Fruit fly (Drosophila melanogaster): Measurements from ENCODE around the gene Tak1.
"Not testable (repeated sequence)": the region's sequence is repeated elsewhere in the genome, so short reads cannot be mapped to it uniquely, and the experiment has no call there.

Gene Tak1

dm6 chrX:20524754-20525236, at the start of gene Tak1:
Gene Tak1, minus strand, starts transcription at chrX:20524928.
- 0 out of 3 replicates have a peak, but pooled peaks have one; percentile 48 for TF ChIP-seq CG4496 (GFP tag; IDR thresholded peaks at IDR 0.05)
- TF ChIP-seq fd96Ca (GFP tag; IDR thresholded peaks at IDR 0.05) = no peak

dm6 chrX:20573982-20574381, 49.3 kb upstream of the Tak1 start, which contains the start of gene CG42580:
Gene CG42580, plus strand, starts transcription at chrX:20574282.
- TF ChIP-seq fd96Ca (GFP tag; IDR thresholded peaks at IDR 0.05); CG14655 (GFP tag; optimal IDR thresholded peaks at IDR 0.05); Snoo (tag; optimal IDR thresholded peaks at IDR 0.05): not testable (repeated sequence)

- no peak for TF ChIP-seq EcR (GFP tag; optimal IDR thresholded peaks at IDR 0.05)
- TF ChIP-seq CG14655 (GFP tag; optimal IDR thresholded peaks at IDR 0.05) = peak; percentile 6
Observed at dm6 chrX:20559582-20559981, 34.9 kb upstream of the Tak1 start.

- TF ChIP-seq CG8159 (tag; optimal IDR thresholded peaks at IDR 0.05) = no peak
- no peak for TF ChIP-seq EcR (GFP tag; optimal IDR thresholded peaks at IDR 0.05)
- no peak for TF ChIP-seq fd96Ca (GFP tag; IDR thresholded peaks at IDR 0.05)
- no peak for TF ChIP-seq CG9948 (tag; optimal IDR thresholded peaks at IDR 0.05)
- TF ChIP-seq gl (tag; optimal IDR thresholded peaks at IDR 0.05) = no peak
- TF ChIP-seq CG32121 (GFP tag; IDR thresholded peaks at IDR 0.05) = no peak
- no peak for TF ChIP-seq CG15710 (tag; optimal IDR thresholded peaks at IDR 0.05)
- TF ChIP-seq Snoo (tag; optimal IDR thresholded peaks at IDR 0.05) = no peak
- no peak for TF ChIP-seq CG17806 (tag; optimal IDR thresholded peaks at IDR 0.05)
- no peak for TF ChIP-seq CG14655 (GFP tag; optimal IDR thresholded peaks at IDR 0.05)
- TF ChIP-seq Pif1A (GFP tag; optimal IDR thresholded peaks at IDR 0.05) = no peak
- no peak for TF ChIP-seq D1 (tag; optimal IDR thresholded peaks at IDR 0.05)
- no peak for TF ChIP-seq CG8301 (tag; optimal IDR thresholded peaks at IDR 0.05)
- no peak for TF ChIP-seq rn (GFP tag; IDR thresholded peaks at IDR 0.05)
- TF ChIP-seq Pif1B (GFP tag; optimal IDR thresholded peaks at IDR 0.05) = no peak
Observed at dm6 chrX:20538197-20538596, 13.5 kb upstream of the Tak1 start, which contains the start of gene RunxB. Gene RunxB, plus strand, starts transcription at chrX:20538497.

- TF ChIP-seq Pif1A (GFP tag; optimal IDR thresholded peaks at IDR 0.05) (no peak), Pif1B (GFP tag; optimal IDR thresholded peaks at IDR 0.05) (no peak), fd96Ca (GFP tag; IDR thresholded peaks at IDR 0.05) (no peak), CG32121 (GFP tag; IDR thresholded peaks at IDR 0.05) (no peak), CG9948 (tag; optimal IDR thresholded peaks at IDR 0.05) (no peak), CG4496 (GFP tag; IDR thresholded peaks at IDR 0.05) (no peak), CG15710 (tag; optimal IDR thresholded peaks at IDR 0.05) (no peak), D1 (tag; optimal IDR thresholded peaks at IDR 0.05) (no peak), EcR (GFP tag; optimal IDR thresholded peaks at IDR 0.05) (no peak), gl (tag; optimal IDR thresholded peaks at IDR 0.05) (no peak)
Observed at dm6 chrX:20536112-20536511, 11.4 kb upstream of the Tak1 start.

- not testable (repeated sequence) for TF ChIP-seq CG14655 (GFP tag; optimal IDR thresholded peaks at IDR 0.05); Ets98B (GFP tag; IDR thresholded peaks at IDR 0.05); gl (tag; optimal IDR thresholded peaks at IDR 0.05)
Observed at dm6 chrX:20527331-20527730, 2.6 kb upstream of the Tak1 start, which contains the start of gene CG42579. Gene CG42579, plus strand, starts transcription at chrX:20527631.

dm6 chrX:20519696-20520373, 4.9 kb downstream of the Tak1 start:
- TF ChIP-seq CG12605 (GFP tag; IDR thresholded peaks at IDR 0.05) (no peak), Ets98B (GFP tag; IDR thresholded peaks at IDR 0.05) (peak; percentile 44), CG8301 (tag; optimal IDR thresholded peaks at IDR 0.05) (peak; percentile 31), CG32121 (GFP tag; IDR thresholded peaks at IDR 0.05) (peak; percentile 48; the same call in 1 of the 2 replicates), CG14655 (GFP tag; optimal IDR thresholded peaks at IDR 0.05) (no peak), CG8159 (tag; optimal IDR thresholded peaks at IDR 0.05) (no peak), Pif1A (GFP tag; optimal IDR thresholded peaks at IDR 0.05) (no peak), CG10348 (GFP tag; IDR thresholded peaks at IDR 0.05) (no peak), D1 (tag; optimal IDR thresholded peaks at IDR 0.05) (no peak)

DNA sequence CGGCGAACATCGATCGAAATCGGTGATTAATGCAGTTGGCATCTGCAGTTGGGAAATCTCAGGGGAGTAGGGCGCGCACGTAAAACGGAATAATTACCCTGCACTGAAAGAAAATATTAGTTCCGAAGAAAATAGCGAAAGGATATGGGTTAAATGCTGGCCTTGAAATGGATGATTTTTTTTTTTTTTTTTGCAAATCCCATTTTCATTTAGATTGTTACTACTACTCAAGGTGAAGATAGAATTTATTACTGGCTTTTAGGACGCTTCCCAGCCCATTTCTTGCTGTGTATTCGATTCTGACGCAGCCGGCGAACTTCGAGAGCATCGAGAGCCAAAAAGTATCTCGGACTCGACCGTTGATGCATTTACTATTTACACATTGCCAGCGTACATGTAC, 5.7 kb downstream of the Tak1 start:
- TF ChIP-seq CG12605 (GFP tag; IDR thresholded peaks at IDR 0.05) (peak; percentile 55; the same call in 1 of the 2 replicates), CG13204 (GFP tag; optimal IDR thresholded peaks at IDR 0.05) (no peak), CG8301 (tag; optimal IDR thresholded peaks at IDR 0.05) (peak; percentile 57), CG10348 (GFP tag; IDR thresholded peaks at IDR 0.05) (no peak), CG14655 (GFP tag; optimal IDR thresholded peaks at IDR 0.05) (peak; percentile 69), CG15710 (tag; optimal IDR thresholded peaks at IDR 0.05) (peak; percentile 67), CG9948 (tag; optimal IDR thresholded peaks at IDR 0.05) (peak; percentile 48), rn (GFP tag; IDR thresholded peaks at IDR 0.05) (no peak), fd96Ca (GFP tag; IDR thresholded peaks at IDR 0.05) (peak; percentile 82), Pif1B (GFP tag; optimal IDR thresholded peaks at IDR 0.05) (no peak), CG4496 (GFP tag; IDR thresholded peaks at IDR 0.05) (peak; percentile 86), Pif1A (GFP tag; optimal IDR thresholded peaks at IDR 0.05) (peak; percentile 63), CG8159 (tag; optimal IDR thresholded peaks at IDR 0.05) (peak; percentile 67), CG34367 (tag; optimal IDR thresholded peaks at IDR 0.05) (peak; percentile 59), CG17806 (tag; optimal IDR thresholded peaks at IDR 0.05) (peak; percentile 52), CG32121 (GFP tag; IDR thresholded peaks at IDR 0.05) (peak; percentile 75), Snoo (tag; optimal IDR thresholded peaks at IDR 0.05) (peak; percentile 74), gl (tag; optimal IDR thresholded peaks at IDR 0.05) (no peak), Ets98B (GFP tag; IDR thresholded peaks at IDR 0.05) (peak; percentile 80)

Data from whole organism, pupa.